Fruit fly (Drosophila melanogaster) whole organism, wandering third instar larva: ENCODE measurements around the gene MtnD.

Experiments used
- Abd-B ChIP-seq: fragments of >200 bp; optimal IDR thresholded peaks from 2 replicates; lab custom pipeline; 2017; ENCODE audit warnings: missing biosample characterization, missing genetic modification characterization
- CG32264 ChIP-seq: fragments of 200-800 bp; sonication (Bioruptor generic); optimal IDR thresholded peaks from 2 replicates; lab custom pipeline; 2016; ENCODE audit warnings: missing biosample characterization, missing genetic modification characterization
- CG9705 ChIP-seq: fragments of 200-800 bp; sonication (Bioruptor generic); optimal IDR thresholded peaks from 2 replicates; lab custom pipeline; 2018; ENCODE audit warnings: missing biosample characterization, mild to moderate bottlenecking, missing genetic modification characterization
- CrebA ChIP-seq: fragments of 200-800 bp; sonication (Bioruptor generic); optimal IDR thresholded peaks from 2 replicates; lab custom pipeline; 2016; ENCODE audit warnings: missing biosample characterization, mild to moderate bottlenecking, missing genetic modification characterization, borderline replicate concordance
- Dfd ChIP-seq: fragments of >200 bp; optimal IDR thresholded peaks from 2 replicates; lab custom pipeline; 2017; ENCODE audit warnings: missing biosample characterization, missing genetic modification characterization
- Dif ChIP-seq: fragments of 200-275, 200-300 bp; sonication (Bioruptor generic); optimal IDR thresholded peaks from 2 replicates; lab custom pipeline; 2018; ENCODE audit warnings: missing biosample characterization, missing genetic modification characterization; ENCODE audit not compliant: partially characterized antibody
- GATAd ChIP-seq: sonication (Bioruptor generic); optimal IDR thresholded peaks from 2 replicates; lab custom pipeline; 2016; ENCODE audit warnings: missing biosample characterization, missing genetic modification characterization
- HLH106 ChIP-seq: fragments of 200-800 bp; optimal IDR thresholded peaks from 3 replicates; lab custom pipeline; 2019; ENCODE audit warnings: missing biosample characterization, mild to moderate bottlenecking, missing genetic modification characterization, moderate library complexity
- Hnf4 ChIP-seq: fragments of 200-800 bp; sonication (Bioruptor generic); optimal IDR thresholded peaks from 2 replicates; lab custom pipeline; 2016; ENCODE audit warnings: missing biosample characterization, mild to moderate bottlenecking, missing genetic modification characterization
- Hr78 ChIP-seq: fragments of >200 bp; optimal IDR thresholded peaks from 2 replicates; lab custom pipeline; 2017; ENCODE audit warnings: missing biosample characterization, missing genetic modification characterization
- Hr83 ChIP-seq: fragments of 200-300 bp; sonication (Bioruptor generic); optimal IDR thresholded peaks from 2 replicates; lab custom pipeline; 2016; ENCODE audit warnings: missing biosample characterization, mild to moderate bottlenecking, missing genetic modification characterization, moderate library complexity; ENCODE audit not compliant: poor library complexity, severe bottlenecking
- Jra ChIP-seq: sonication (Bioruptor generic); optimal IDR thresholded peaks from 2 replicates; lab custom pipeline; 2016; ENCODE audit warnings: missing biosample characterization, missing genetic modification characterization
- Mio ChIP-seq: sonication (Bioruptor generic); optimal IDR thresholded peaks from 2 replicates; lab custom pipeline; 2016; ENCODE audit warnings: missing biosample characterization, missing genetic modification characterization
- Myc ChIP-seq: fragments of >200 bp; optimal IDR thresholded peaks from 2 replicates; lab custom pipeline; 2017
- N ChIP-seq: fragments of >200 bp; optimal IDR thresholded peaks from 2 replicates; lab custom pipeline; 2018; ENCODE audit warnings: missing biosample characterization, missing external identifiers, missing genetic modification characterization
- OdsH ChIP-seq: fragments of 200-800 bp; sonication (Bioruptor generic); optimal IDR thresholded peaks from 2 replicates; lab custom pipeline; 2016; ENCODE audit warnings: missing biosample characterization, mild to moderate bottlenecking, missing genetic modification characterization
- Rel ChIP-seq, 2 experiments: fragments of 200-800 bp; sonication (Bioruptor generic) in 1 of 2; optimal IDR thresholded peaks; 2 replicates in 1 of 2; 3 replicates in 1 of 2; lab custom pipeline; 2016 to 2019; ENCODE audit warnings: mild to moderate bottlenecking in 2 of 2, missing biosample characterization in 2 of 2, missing genetic modification characterization in 2 of 2, moderate library complexity in 1 of 2
- Sp1 ChIP-seq: fragments of 200-800 bp; sonication (Bioruptor generic); optimal IDR thresholded peaks from 3 replicates; lab custom pipeline; 2019; ENCODE audit warnings: missing biosample characterization, mild to moderate bottlenecking, missing genetic modification characterization, moderate library complexity
- Vsx2 ChIP-seq: fragments of 200-300, 225-300 bp; sonication (Bioruptor generic); optimal IDR thresholded peaks from 2 replicates; lab custom pipeline; 2018; ENCODE audit warnings: missing biosample characterization, missing genetic modification characterization; ENCODE audit not compliant: partially characterized antibody
- br ChIP-seq: fragments of 200-800 bp; sonication (Bioruptor generic); optimal IDR thresholded peaks from 2 replicates; lab custom pipeline; 2016; ENCODE audit warnings: missing biosample characterization, missing genetic modification characterization
- brk ChIP-seq: fragments of 200-800 bp; sonication (Bioruptor generic); optimal IDR thresholded peaks from 2 replicates; lab custom pipeline; 2016; ENCODE audit warnings: missing biosample characterization, mild to moderate bottlenecking, missing genetic modification characterization
- dl ChIP-seq, 2 experiments: fragments of 175-275, 200-275 bp in 1 of 2; fragments of 200-275 bp in 1 of 2; sonication (Bioruptor generic); optimal IDR thresholded peaks; lab custom pipeline; 2018; ENCODE audit warnings: mild to moderate bottlenecking in 2 of 2, missing biosample characterization in 2 of 2, missing genetic modification characterization in 2 of 2, moderate library complexity in 2 of 2; ENCODE audit not compliant: partially characterized antibody in 2 of 2, insufficient read depth in 1 of 2
- dmrt93B ChIP-seq: fragments of 200-800 bp; sonication (Bioruptor generic); optimal IDR thresholded peaks from 2 replicates; lab custom pipeline; 2018; ENCODE audit warnings: missing biosample characterization, mild to moderate bottlenecking, missing genetic modification characterization
- dsf ChIP-seq: sonication (Bioruptor generic); optimal IDR thresholded peaks from 2 replicates; lab custom pipeline; 2016; ENCODE audit warnings: missing biosample characterization, missing genetic modification characterization, borderline replicate concordance
- ey ChIP-seq: fragments of 200-800 bp; sonication (Bioruptor generic); optimal IDR thresholded peaks from 2 replicates; lab custom pipeline; 2016; ENCODE audit warnings: missing biosample characterization, missing genetic modification characterization
- foxo ChIP-seq, 2 experiments: fragments of 200-800 bp; sonication (Bioruptor generic); optimal IDR thresholded peaks; 2 replicates in 1 of 2; 3 replicates in 1 of 2; lab custom pipeline; 2016 to 2017; ENCODE audit warnings: missing biosample characterization in 2 of 2, missing genetic modification characterization in 2 of 2
- fru ChIP-seq: fragments of 200-800 bp; sonication (Bioruptor generic); optimal IDR thresholded peaks from 3 replicates; lab custom pipeline; 2016; ENCODE audit warnings: missing biosample characterization, mild to moderate bottlenecking, missing genetic modification characterization
- h ChIP-seq: fragments of 200-800 bp; sonication (Bioruptor generic); optimal IDR thresholded peaks from 3 replicates; lab custom pipeline; 2016; ENCODE audit warnings: missing biosample characterization, mild to moderate bottlenecking, missing genetic modification characterization
- jim ChIP-seq: fragments of 175-275, 200-325 bp; sonication (Bioruptor generic); optimal IDR thresholded peaks from 2 replicates; lab custom pipeline; 2016; ENCODE audit warnings: missing biosample characterization, mild to moderate bottlenecking, missing genetic modification characterization
- lola ChIP-seq: fragments of >200 bp; optimal IDR thresholded peaks from 2 replicates; lab custom pipeline; 2017; ENCODE audit warnings: missing biosample characterization, missing genetic modification characterization
- pan ChIP-seq: fragments of >200 bp; optimal IDR thresholded peaks from 2 replicates; lab custom pipeline; 2017
- psq ChIP-seq: fragments of 200-800 bp; sonication (Bioruptor generic); optimal IDR thresholded peaks from 3 replicates; lab custom pipeline; 2017; ENCODE audit warnings: missing biosample characterization, mild to moderate bottlenecking, missing genetic modification characterization, moderate library complexity
- rgr ChIP-seq: fragments of 200-800 bp; sonication (Bioruptor generic); optimal IDR thresholded peaks from 3 replicates; lab custom pipeline; 2016; ENCODE audit warnings: missing biosample characterization, mild to moderate bottlenecking, missing genetic modification characterization
- sage ChIP-seq: fragments of 200-800 bp; sonication (Bioruptor generic); optimal IDR thresholded peaks from 2 replicates; lab custom pipeline; 2016; ENCODE audit warnings: missing biosample characterization, mild to moderate bottlenecking, missing genetic modification characterization
- sv ChIP-seq: fragments of 200-800 bp; sonication (Bioruptor generic); optimal IDR thresholded peaks from 3 replicates; lab custom pipeline; 2016; ENCODE audit warnings: missing biosample characterization, missing genetic modification characterization
- tai ChIP-seq: sonication (Bioruptor generic); optimal IDR thresholded peaks from 2 replicates; lab custom pipeline; 2016; ENCODE audit warnings: missing biosample characterization, missing genetic modification characterization
- usp ChIP-seq: fragments of >200 bp; optimal IDR thresholded peaks from 2 replicates; lab custom pipeline; 2017; ENCODE audit warnings: missing biosample characterization, missing genetic modification characterization
- woc ChIP-seq: sonication (Bioruptor generic); optimal IDR thresholded peaks from 2 replicates; lab custom pipeline; 2016; ENCODE audit warnings: missing biosample characterization, mild to moderate bottlenecking, missing genetic modification characterization

The MtnD gene

DNA sequence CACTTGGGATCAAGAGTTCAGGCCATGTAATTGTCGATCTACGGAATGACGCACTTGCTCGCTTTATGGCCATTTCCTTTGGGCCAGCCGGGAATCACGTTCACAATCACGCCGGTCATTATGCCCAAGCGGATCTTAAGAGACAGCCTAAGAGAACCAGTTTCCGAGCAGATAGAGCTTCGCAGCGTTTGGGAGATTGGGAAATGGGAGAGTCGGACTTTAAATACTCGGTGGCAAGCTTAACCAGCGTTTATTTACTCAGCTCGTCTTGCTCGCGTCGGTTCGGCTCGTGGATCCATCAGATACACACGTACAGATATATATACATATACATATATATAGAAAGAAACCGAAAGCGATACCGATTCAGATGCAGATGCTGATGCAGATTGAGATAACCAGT lies 30.8 kb downstream of the MtnD start:
- TF ChIP-seq Vsx2 (GFP tag; lab: Kevin White, UChicago) = no peak
- TF ChIP-seq tai = no peak
- TF ChIP-seq Sp1 (GFP tag; lab: Kevin White, UChicago) = peak; percentile 10
- TF ChIP-seq Hr78 (GFP tag; lab: Kevin White, UChicago) = no peak
- no peak for TF ChIP-seq lola (GFP tag; lab: Kevin White, UChicago)
- TF ChIP-seq N (GFP tag; lab: Kevin White, UChicago) = no peak
- TF ChIP-seq Hr83 (GFP tag; lab: Kevin White, UChicago) = no peak
- TF ChIP-seq ey (GFP tag; lab: Kevin White, UChicago) = no peak
- TF ChIP-seq dmrt93B = no peak
- TF ChIP-seq h (GFP tag; lab: Kevin White, UChicago) = peak; percentile 10
- TF ChIP-seq dsf (GFP tag; lab: Kevin White, UChicago) = no peak
- TF ChIP-seq OdsH (GFP tag; lab: Kevin White, UChicago) = peak; percentile 5
- peak; percentile 47 for TF ChIP-seq Rel (GFP tag; optimal IDR thresholded peaks at IDR 0.05; lab: Kevin White, UChicago)
- peak; percentile 51 for TF ChIP-seq Rel (tag; optimal IDR thresholded peaks at IDR 0.05; lab: Kevin White, UChicago)
- TF ChIP-seq Myc (lab: Kevin White, UChicago) = no peak
- no peak for TF ChIP-seq jim (GFP tag; lab: Kevin White, UChicago)
- no peak for TF ChIP-seq rgr (GFP tag; lab: Kevin White, UChicago)
- TF ChIP-seq GATAd (GFP tag; lab: Kevin White, UChicago) = no peak
- TF ChIP-seq HLH106 (tag; lab: Kevin White, UChicago) = no peak
- TF ChIP-seq dl (GFP tag; optimal IDR thresholded peaks at IDR 0.05; lab: Kevin White, UChicago; ENCODE audit: insufficient read depth in 1 of 2, partially characterized antibody in 2 of 2) = peak in 1 of 2 experiments; percentile 54
- TF ChIP-seq foxo (GFP tag; optimal IDR thresholded peaks at IDR 0.05; lab: Kevin White, UChicago) = no peak
- TF ChIP-seq sage (GFP tag; lab: Kevin White, UChicago) = peak; percentile 32
- no peak for TF ChIP-seq CrebA (GFP tag; lab: Kevin White, UChicago)
- TF ChIP-seq br (GFP tag; lab: Kevin White, UChicago) = peak; percentile 2
- no peak for TF ChIP-seq CG32264 (GFP tag; lab: Kevin White, UChicago)
- TF ChIP-seq Dif (GFP tag; lab: Kevin White, UChicago) = peak; percentile 65
- no peak for TF ChIP-seq usp
- TF ChIP-seq Abd-B (GFP tag; lab: Kevin White, UChicago) = no peak
- no peak for TF ChIP-seq CG9705 (GFP tag; lab: Kevin White, UChicago)
- no peak for TF ChIP-seq woc (GFP tag; lab: Kevin White, UChicago)
- TF ChIP-seq pan (lab: Kevin White, UChicago) = no peak
- no peak for TF ChIP-seq Jra (GFP tag; lab: Kevin White, UChicago)
- no peak for TF ChIP-seq fru
- no peak for TF ChIP-seq brk
- TF ChIP-seq Mio (GFP tag; lab: Kevin White, UChicago) = no peak
- no peak for TF ChIP-seq Hnf4 (GFP tag; lab: Kevin White, UChicago)
- TF ChIP-seq sv (GFP tag; lab: Kevin White, UChicago) = no peak
- no peak for TF ChIP-seq psq (GFP tag; lab: Kevin White, UChicago)
- TF ChIP-seq Dfd (GFP tag; lab: Kevin White, UChicago) = no peak

dm6 chr3R:20567507-20568222 lies 32.9 kb downstream of the MtnD start:
- TF ChIP-seq N (GFP tag; lab: Kevin White, UChicago) (no peak), jim (GFP tag; lab: Kevin White, UChicago) (no peak), psq (GFP tag; lab: Kevin White, UChicago) (no peak), tai (no peak), Dfd (GFP tag; lab: Kevin White, UChicago) (no peak), HLH106 (tag; lab: Kevin White, UChicago) (no peak), dsf (GFP tag; lab: Kevin White, UChicago) (no peak), rgr (GFP tag; lab: Kevin White, UChicago) (no peak), dl (GFP tag; optimal IDR thresholded peaks at IDR 0.05; lab: Kevin White, UChicago; ENCODE audit: insufficient read depth in 1 of 2, partially characterized antibody in 2 of 2) (no peak), sage (GFP tag; lab: Kevin White, UChicago) (no peak), Mio (GFP tag; lab: Kevin White, UChicago) (no peak), sv (GFP tag; lab: Kevin White, UChicago) (no peak), usp (no peak), CG32264 (GFP tag; lab: Kevin White, UChicago) (no peak), Hr78 (GFP tag; lab: Kevin White, UChicago) (no peak), brk (no peak), Hnf4 (GFP tag; lab: Kevin White, UChicago) (no peak)
